Worm (Caenorhabditis elegans): ENCODE measurements around the gene mam-1.
A peak's percentile ranks its signal among the peaks of the same experiment; 100 is the strongest.

The mam-1 gene

DNA sequence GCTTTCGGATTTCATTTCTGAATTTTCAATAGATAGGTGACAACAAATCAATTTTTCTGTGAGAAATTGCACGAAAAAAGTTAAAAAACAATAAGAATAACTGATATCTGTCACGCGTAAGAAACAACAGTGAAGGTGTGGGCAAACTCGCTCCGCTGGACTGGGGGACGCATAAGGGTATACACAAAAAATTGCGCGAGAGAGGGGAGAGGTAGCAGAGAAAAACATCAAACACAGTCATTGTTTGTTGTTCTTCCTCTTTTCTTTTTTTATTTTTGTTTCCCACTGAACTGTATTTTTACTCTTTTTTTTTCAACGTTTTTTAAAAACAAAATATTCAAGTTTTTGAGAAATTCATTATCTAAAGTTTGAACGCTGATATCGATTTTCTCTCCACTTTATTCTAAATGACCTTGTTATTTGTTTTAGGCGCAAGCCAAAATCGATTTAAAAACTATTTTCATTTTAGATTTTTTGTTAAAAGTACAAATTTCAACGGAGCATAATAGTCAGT lies 36.4 kb upstream of the mam-1 start, which contains the start of the genes pifk-1 and tbc-11 (continued):
- TF ChIP-seq nhr-11 (tag; optimal IDR thresholded peaks at IDR 0.05) (no peak), F44E2.7 (GFP tag; IDR thresholded peaks at IDR 0.05) (no peak), D1046.2 (GFP tag; IDR thresholded peaks at IDR 0.05) (no peak), nhr-10 (tag; optimal IDR thresholded peaks at IDR 0.05) (no peak), egl-27 (tag; optimal IDR thresholded peaks at IDR 0.05) (no peak)

DNA sequence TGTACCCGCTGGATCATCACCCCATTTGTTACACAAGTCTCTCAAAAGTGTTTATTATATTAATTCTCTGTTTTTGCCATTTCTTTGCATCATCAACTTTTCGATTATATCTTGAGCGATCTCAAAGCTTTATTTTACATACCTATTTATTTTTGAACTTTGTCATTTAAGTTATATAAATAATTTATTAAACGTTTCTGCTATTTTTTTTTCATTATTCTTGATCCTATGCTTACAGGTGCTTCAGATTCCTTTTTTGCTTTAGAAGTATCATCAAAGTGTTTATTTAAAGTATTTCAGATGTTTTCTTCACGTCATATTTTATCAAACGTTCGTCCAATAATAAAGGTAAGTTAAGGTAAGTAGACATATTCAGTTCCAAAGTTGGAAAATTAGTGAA lies 29.9 kb upstream of the mam-1 start, which contains the start of gene F35H12.5:
Gene F35H12.5, plus strand, starts transcription at position 301 of the 400 bp plus-strand sequence.
- TF ChIP-seq nhr-41 (GFP tag; IDR thresholded peaks at IDR 0.05) (no peak), F44E2.7 (GFP tag; IDR thresholded peaks at IDR 0.05) (no peak)

DNA sequence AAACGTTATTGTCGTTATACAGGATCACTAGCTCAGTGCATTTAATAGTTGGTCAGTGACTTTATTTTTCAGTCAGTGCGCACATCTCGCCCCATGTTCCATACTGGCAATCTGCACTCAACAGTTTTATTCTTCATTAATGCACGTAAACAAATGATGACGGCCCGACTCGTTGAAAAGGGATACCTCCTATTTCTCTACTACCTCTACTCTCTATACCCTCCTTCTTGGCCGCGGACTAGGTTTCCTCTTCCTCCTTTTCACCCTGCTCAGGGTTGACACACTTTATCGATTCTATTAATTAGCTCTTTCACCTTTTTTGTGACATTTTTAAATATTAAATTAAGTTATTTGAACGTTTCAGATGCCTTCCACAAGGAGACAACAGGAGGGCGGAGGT lies 27.3 kb upstream of the mam-1 start, which contains the start of gene sel-12:
Gene sel-12, plus strand, starts transcription at position 358 of the 400 bp plus-strand sequence.
- no peak for TF ChIP-seq dve-1 (tag; optimal IDR thresholded peaks at IDR 0.05; ENCODE audit: insufficient read depth)
- TF ChIP-seq Y105C5A.15 (GFP tag; IDR thresholded peaks at IDR 0.05) = no peak
- TF ChIP-seq Y48G9A.11 (GFP tag; IDR thresholded peaks at IDR 0.05) = no peak
- TF ChIP-seq mxl-2 (GFP tag; conservative IDR thresholded peaks at IDR 0.05) = no peak
- no peak for TF ChIP-seq ceh-28 (tag; optimal IDR thresholded peaks at IDR 0.05)
- TF ChIP-seq nhr-11 (tag; optimal IDR thresholded peaks at IDR 0.05) = no peak
- TF ChIP-seq nhr-111 (GFP tag; optimal IDR thresholded peaks at IDR 0.05) = no peak
- TF ChIP-seq pqm-1 (tag; optimal IDR thresholded peaks at IDR 0.05) = no peak
- TF ChIP-seq mxl-3 (GFP tag; optimal IDR thresholded peaks at IDR 0.05) = no peak
- TF ChIP-seq mep-1 (tag; optimal IDR thresholded peaks at IDR 0.05) = no peak
- TF ChIP-seq arid-1 (GFP tag; conservative IDR thresholded peaks at IDR 0.05) = no peak
- no peak for TF ChIP-seq ctbp-1 (GFP tag; IDR thresholded peaks at IDR 0.05)
- TF ChIP-seq T20F7.1 (GFP tag; optimal IDR thresholded peaks at IDR 0.05) = no peak
- TF ChIP-seq lsy-2 (tag; optimal IDR thresholded peaks at IDR 0.05) = peak in 1 of 2 experiments; percentile 25
- no peak for TF ChIP-seq ceh-82 (tag; optimal IDR thresholded peaks at IDR 0.05)
- TF ChIP-seq zag-1 (tag; optimal IDR thresholded peaks at IDR 0.05) = no peak
- no peak for TF ChIP-seq lin-13 (GFP tag; optimal IDR thresholded peaks at IDR 0.05)
- TF ChIP-seq Y5F2A.4 (GFP tag; optimal IDR thresholded peaks at IDR 0.05) = no peak
- TF ChIP-seq hlh-30 (tag; optimal IDR thresholded peaks at IDR 0.05; ENCODE audit: insufficient read depth) = peak; percentile 8
- no peak for TF ChIP-seq daf-16 (GFP tag; optimal IDR thresholded peaks at IDR 0.05)
- TF ChIP-seq daf-16 (tag; optimal IDR thresholded peaks at IDR 0.05) = peak; percentile 31
- no peak for TF ChIP-seq dmd-8 (GFP tag; IDR thresholded peaks at IDR 0.05)
- no peak for TF ChIP-seq lin-15B (tag; optimal IDR thresholded peaks at IDR 0.05)
- TF ChIP-seq rbr-2 (tag; optimal IDR thresholded peaks at IDR 0.05) = peak; percentile 4
- TF ChIP-seq nhr-41 (GFP tag; IDR thresholded peaks at IDR 0.05) = no peak
- TF ChIP-seq daf-8 (GFP tag; IDR thresholded peaks at IDR 0.05) = no peak
- TF ChIP-seq aha-1 (tag) = peak; percentile 99
- TF ChIP-seq unc-62 (GFP tag; optimal IDR thresholded peaks at IDR 0.05 in 1 of 2) = peak in 1 of 2 experiments; percentile 91
- TF ChIP-seq unc-62 (tag; optimal IDR thresholded peaks at IDR 0.05) = no peak
- TF ChIP-seq zip-11 (GFP tag; IDR thresholded peaks at IDR 0.05) = no peak
- TF ChIP-seq unc-39 (tag; optimal IDR thresholded peaks at IDR 0.05) = no peak
- no peak for TF ChIP-seq daf-19 (GFP tag; conservative IDR thresholded peaks at IDR 0.05)
- TF ChIP-seq ceh-20 (GFP tag; IDR thresholded peaks at IDR 0.05) = no peak
- TF ChIP-seq sdz-12 (GFP tag; optimal IDR thresholded peaks at IDR 0.05) = no peak
- no peak for TF ChIP-seq ZK337.2 (GFP tag; IDR thresholded peaks at IDR 0.05)
- TF ChIP-seq hif-1 (tag; optimal IDR thresholded peaks at IDR 0.05) = peak in 1 of 2 experiments; percentile 87
- TF ChIP-seq ZK546.5 (tag; optimal IDR thresholded peaks at IDR 0.05) = no peak
